Worm (Caenorhabditis elegans) whole organism, L4 larva: ENCODE data around the gene asp-17.

ENCODE experiments used
- jun-1 ChIP-seq: fragments of 150-350 bp; optimal IDR thresholded peaks from 2 replicates; lab custom pipeline; 2014; ENCODE audit warnings: missing biosample characterization, missing genetic modification reagents, missing genetic modification characterization
- lin-13 ChIP-seq: fragments of 150-350 bp; optimal IDR thresholded peaks from 2 replicates; lab custom pipeline; 2014; ENCODE audit warnings: missing biosample characterization, missing genetic modification reagents, missing genetic modification characterization
- madf-9 ChIP-seq: fragments of 200-800 bp; sonication (Bioruptor generic); conservative IDR thresholded peaks from 2 replicates; pipeline ENCODE4 v1.3.6; 2022; ENCODE audit warnings: missing genetic modification reagents, missing genetic modification characterization, missing compliant biosample characterization
- nhr-6 ChIP-seq: fragments of 150-350 bp; optimal IDR thresholded peaks from 2 replicates; lab custom pipeline; 2014; ENCODE audit warnings: missing biosample characterization, missing genetic modification characterization
- snpc-4 ChIP-seq: fragments of 150-350 bp; optimal IDR thresholded peaks from 2 replicates; lab custom pipeline; 2014; ENCODE audit warnings: missing biosample characterization, missing genetic modification characterization
- zag-1 ChIP-seq: fragments of 150-350 bp; optimal IDR thresholded peaks from 2 replicates; lab custom pipeline; 2014; ENCODE audit warnings: missing biosample characterization, missing genetic modification characterization
- zip-11 ChIP-seq: fragments of 200-800 bp; sonication (Bioruptor generic); IDR thresholded peaks from 2 replicates; pipeline ENCODE4 v1.3.6; 2022; ENCODE audit warnings: missing genetic modification characterization, missing compliant biosample characterization

DNA sequence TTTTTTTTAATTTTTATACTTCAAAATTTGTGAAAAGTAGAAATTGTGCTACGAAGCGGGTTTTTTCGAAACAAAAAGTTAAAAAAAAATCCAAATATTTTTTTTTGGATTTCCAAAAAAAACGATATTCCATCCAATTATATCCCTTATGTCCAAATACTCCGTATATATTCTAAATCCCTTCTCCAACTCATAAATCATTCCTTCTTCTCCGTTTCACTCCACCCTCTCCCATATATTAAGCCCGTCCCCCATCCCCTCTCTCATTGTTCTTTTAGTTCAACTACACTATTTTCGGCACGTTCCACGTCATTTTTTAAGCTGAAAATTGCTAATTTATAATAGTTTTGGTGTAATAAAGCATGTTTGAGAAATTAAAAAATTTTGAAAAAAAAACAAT lies 20.5 kb upstream of the asp-17 start:
- TF ChIP-seq snpc-4 (no peak), zip-11 (GFP tag; lab: Robert Waterston, UW) (no peak), jun-1 (tag; lab: Kevin White, UChicago) (no peak), nhr-6 (no peak), lin-13 (GFP tag; lab: Kevin White, UChicago) (no peak), madf-9 (GFP tag; lab: Robert Waterston, UW) (no peak), zag-1 (tag; lab: Kevin White, UChicago) (no peak)
